Worm (Caenorhabditis elegans): ENCODE measurements around the gene map-1.

DNA sequence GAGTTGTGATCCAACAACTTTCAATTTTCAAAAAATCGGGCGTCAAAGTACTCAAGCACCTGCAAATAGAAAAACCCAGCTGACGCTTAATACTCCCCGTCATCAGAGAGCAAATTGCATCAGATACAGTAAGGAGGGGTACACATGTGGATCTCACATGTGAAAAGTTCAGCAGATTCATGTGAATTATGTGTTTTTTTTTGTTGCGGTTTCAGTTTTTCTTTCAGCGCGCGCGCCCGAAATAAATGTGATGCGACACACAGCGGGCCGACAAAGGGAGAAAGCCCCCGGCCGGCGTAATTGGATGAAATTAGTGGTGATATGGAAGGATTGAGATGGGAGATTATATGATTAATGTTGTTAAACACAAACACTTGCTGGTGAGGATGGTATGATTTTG lies 34.4 kb downstream of the map-1 start:
- no peak for TF ChIP-seq snpc-4 (tag; optimal IDR thresholded peaks at IDR 0.05)
- TF ChIP-seq ztf-11 (tag; optimal IDR thresholded peaks at IDR 0.05): no peak
- no peak for TF ChIP-seq nhr-76 (tag; optimal IDR thresholded peaks at IDR 0.05)
- TF ChIP-seq unc-39 (tag; optimal IDR thresholded peaks at IDR 0.05): no peak
- no peak for TF ChIP-seq nhr-12 (tag; optimal IDR thresholded peaks at IDR 0.05)
- no peak for TF ChIP-seq nhr-237 (tag; optimal IDR thresholded peaks at IDR 0.05)
- no peak for TF ChIP-seq ces-1 (GFP tag; optimal IDR thresholded peaks at IDR 0.05)
- no peak for TF ChIP-seq blmp-1 (tag; optimal IDR thresholded peaks at IDR 0.05)
- no peak for TF ChIP-seq cnd-1 (tag; optimal IDR thresholded peaks at IDR 0.05)
- no peak for TF ChIP-seq mep-1 (tag; optimal IDR thresholded peaks at IDR 0.05)
- TF ChIP-seq pha-4 (tag; optimal IDR thresholded peaks at IDR 0.05): no peak
- TF ChIP-seq nhr-28 (tag; optimal IDR thresholded peaks at IDR 0.05): no peak
